Worm (Caenorhabditis elegans) whole organism, L4/young adult: ENCODE data around the gene Y54F10BM.6.

Experiments
- W03F9.2 ChIP-seq: fragments of 150-350 bp; optimal IDR thresholded peaks from 2 replicates; lab custom pipeline; 2014; ENCODE audit warnings: missing biosample characterization, missing genetic modification characterization
- him-1 ChIP-seq: sonication (generic microtip); optimal IDR thresholded peaks from 2 replicates; lab custom pipeline; 2016; ENCODE audit warnings: missing genotype, missing genetic modification reagents, missing genetic modification characterization, missing compliant biosample characterization

DNA sequence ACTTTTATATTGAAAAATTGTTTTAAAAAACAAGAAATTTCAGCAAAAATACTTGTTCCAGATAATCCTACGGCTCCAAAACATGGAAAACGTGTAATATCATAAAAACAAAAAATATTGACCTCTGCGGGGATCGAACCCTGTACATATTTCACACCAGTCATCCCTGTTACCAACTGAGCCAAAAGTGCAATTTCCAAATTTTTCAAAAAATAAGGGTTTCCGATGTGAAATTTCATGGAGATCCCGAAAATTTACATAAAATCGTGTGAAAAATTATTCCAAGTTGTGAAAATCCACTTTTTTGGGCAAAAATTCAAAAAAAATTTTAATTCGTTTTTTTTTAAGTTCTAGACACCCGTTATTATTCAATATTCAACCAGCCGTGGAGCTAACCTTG, 41.1 kb downstream of the Y54F10BM.6 start:
- TF ChIP-seq him-1 (tag; lab: Kevin White, UChicago) (no peak), W03F9.2 (tag; lab: Kevin White, UChicago) (no peak)
